Worm (Caenorhabditis elegans) whole organism, L1 larva: ENCODE measurements around the gene Y110A2AL.9.

Source experiments
- C16A3.4 ChIP-seq: fragments of 150-350 bp; optimal IDR thresholded peaks from 2 replicates; lab custom pipeline; 2014; ENCODE audit warnings: missing biosample characterization, missing genetic modification characterization
- aly-2 ChIP-seq: fragments of 150-350 bp; optimal IDR thresholded peaks from 2 replicates; lab custom pipeline; 2014; ENCODE audit warnings: missing biosample characterization, missing genetic modification characterization
- elt-3 ChIP-seq, 6 experiments: fragments of 150-350 bp in 1 of 6; sonication (generic microtip); optimal IDR thresholded peaks; 2 replicates each; lab custom pipeline; 2017 to 2018; ENCODE audit warnings: missing biosample characterization in 6 of 6, missing genetic modification characterization in 6 of 6, inconsistent platforms in 1 of 6
- fkh-10 ChIP-seq: sonication (generic microtip); optimal IDR thresholded peaks from 2 replicates; lab custom pipeline; 2017; ENCODE audit warnings: missing biosample characterization, missing genetic modification reagents, missing genetic modification characterization
- lsy-2 ChIP-seq, 2 experiments: fragments of 150-350 bp; optimal IDR thresholded peaks; 2 replicates each; lab custom pipeline; 2014; ENCODE audit warnings: missing biosample characterization in 2 of 2, missing genetic modification characterization in 2 of 2
- mef-2 ChIP-seq: fragments of 150-350 bp; optimal IDR thresholded peaks from 2 replicates; lab custom pipeline; 2014; ENCODE audit warnings: missing biosample characterization, missing genetic modification characterization
- mep-1 ChIP-seq: fragments of 150-350 bp; optimal IDR thresholded peaks from 2 replicates; lab custom pipeline; 2014; ENCODE audit warnings: missing biosample characterization, missing genetic modification characterization
- nhr-19 ChIP-seq: fragments of 200-800 bp; sonication (Bioruptor generic); conservative IDR thresholded peaks from 2 replicates; pipeline ENCODE4 v1.3.6; 2022; ENCODE audit warnings: missing genetic modification characterization, missing compliant biosample characterization
- nhr-28 ChIP-seq: fragments of 150-350 bp; optimal IDR thresholded peaks from 2 replicates; lab custom pipeline; 2014; ENCODE audit warnings: missing biosample characterization, missing genetic modification characterization
- pqm-1 ChIP-seq: sonication (generic microtip); optimal IDR thresholded peaks from 3 replicates; lab custom pipeline; 2017; ENCODE audit warnings: missing biosample characterization, missing genetic modification characterization
- rnt-1 ChIP-seq: sonication (generic microtip); optimal IDR thresholded peaks from 2 replicates; lab custom pipeline; 2016; ENCODE audit warnings: mild to moderate bottlenecking, missing genetic modification characterization, moderate library complexity, missing compliant biosample characterization
- xbp-1 ChIP-seq: sonication (generic microtip); optimal IDR thresholded peaks from 2 replicates; lab custom pipeline; 2016; ENCODE audit warnings: missing genetic modification characterization, missing compliant biosample characterization
- zag-1 ChIP-seq: fragments of 150-350 bp; optimal IDR thresholded peaks from 2 replicates; lab custom pipeline; 2014; ENCODE audit warnings: missing biosample characterization, missing genetic modification characterization

DNA sequence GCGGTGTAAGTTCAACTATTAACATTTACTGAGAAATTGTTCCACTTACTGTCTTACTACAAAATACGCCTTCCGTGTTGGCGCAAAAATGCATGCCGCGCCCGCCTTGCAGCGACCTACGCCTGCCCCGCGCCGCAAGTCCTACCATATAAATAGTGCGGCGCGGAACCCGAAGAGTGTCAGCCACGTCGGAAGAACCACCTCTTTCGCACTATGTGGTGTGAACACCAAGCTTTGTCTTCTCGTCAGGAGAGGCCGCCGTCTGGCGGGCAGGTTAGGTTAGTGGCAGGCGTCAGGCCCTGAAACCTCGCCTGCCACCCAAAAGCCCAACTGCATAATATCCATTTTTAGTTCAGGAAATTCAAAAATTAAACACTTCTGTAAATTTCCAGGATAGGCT lies 1.1 kb downstream of the Y110A2AL.9 start:
- TF ChIP-seq xbp-1 (tag; lab: Kevin White, UChicago) (no peak), pqm-1 (no peak), C16A3.4 (no peak), lsy-2 (tag; optimal IDR thresholded peaks at IDR 0.05; lab: Kevin White, UChicago) (no peak), nhr-19 (no peak), elt-3 (tag; optimal IDR thresholded peaks at IDR 0.05; lab: Kevin White, UChicago) (no peak), zag-1 (tag; lab: Kevin White, UChicago) (no peak), fkh-10 (GFP tag; lab: Kevin White, UChicago) (no peak), rnt-1 (no peak), mef-2 (tag; lab: Kevin White, UChicago) (no peak), aly-2 (tag; lab: Kevin White, UChicago) (no peak), mep-1 (no peak), nhr-28 (tag; lab: Kevin White, UChicago) (no peak)
